Fruit fly (Drosophila melanogaster) whole organism: Measurements from ENCODE around the gene toy.
A peak's percentile ranks its signal among the peaks of the same experiment; 100 is the strongest.

Source experiments
- CG8478 ChIP-seq: fragments of >200 bp; optimal IDR thresholded peaks from 2 replicates; lab custom pipeline; 2018; ENCODE audit warnings: inconsistent platforms
- pan ChIP-seq: fragments of >200 bp; optimal IDR thresholded peaks from 2 replicates; lab custom pipeline; 2017
- psq ChIP-seq: fragments of >200 bp; optimal IDR thresholded peaks from 2 replicates; lab custom pipeline; 2017

dm6 chr4:989058-989770 is at the start of gene toy:
- no peak for TF ChIP-seq pan (lab: Kevin White, UChicago)
- no peak for TF ChIP-seq psq
- TF ChIP-seq CG8478 (lab: Kevin White, UChicago), result peak; percentile 84
